Fruit fly (Drosophila melanogaster) whole organism: ENCODE data around the gene ex.

Experiments used
- CG8478 ChIP-seq: fragments of >200 bp; optimal IDR thresholded peaks from 2 replicates; lab custom pipeline; 2018; ENCODE audit warnings: inconsistent platforms
- Dll ChIP-seq: fragments of >200 bp; optimal IDR thresholded peaks from 2 replicates; lab custom pipeline; 2017
- EcR ChIP-seq, 2 experiments: fragments of >200 bp; optimal IDR thresholded peaks; 2 replicates each; lab custom pipeline; 2017; ENCODE audit warnings: missing biosample characterization in 2 of 2, missing genetic modification characterization in 2 of 2, missing genetic modification reagents in 2 of 2
- pan ChIP-seq: fragments of >200 bp; optimal IDR thresholded peaks from 2 replicates; lab custom pipeline; 2017
- psq ChIP-seq: fragments of >200 bp; optimal IDR thresholded peaks from 2 replicates; lab custom pipeline; 2017
- usp ChIP-seq: fragments of >200 bp; optimal IDR thresholded peaks from 2 replicates; lab custom pipeline; 2017; ENCODE audit warnings: missing biosample characterization, missing genetic modification characterization, mixed read lengths

- TF ChIP-seq Dll (lab: Kevin White, UChicago) (no peak), EcR (GFP tag; optimal IDR thresholded peaks at IDR 0.05; lab: Kevin White, UChicago) (no peak), usp (GFP tag; lab: Kevin White, UChicago) (no peak), pan (lab: Kevin White, UChicago) (no peak), CG8478 (lab: Kevin White, UChicago) (no peak), psq (lab: Kevin White, UChicago) (no peak)
Observed at dm6 chr2L:437498-437897, 6.5 kb downstream of the ex start.
